Worm (Caenorhabditis elegans) whole organism, young adult: ENCODE data around the gene F58B4.5.

ENCODE experiments used
- B0019.2 ChIP-seq: fragments of 200-800 bp; sonication (Bioruptor generic); conservative IDR thresholded peaks from 2 replicates; pipeline ENCODE4 v1.3.6; 2022; ENCODE audit warnings: missing genetic modification reagents, missing genetic modification characterization, missing compliant biosample characterization
- Y67H2A.10 ChIP-seq: fragments of 200-800 bp; sonication (Bioruptor generic); conservative IDR thresholded peaks from 2 replicates; pipeline ENCODE4 v1.3.6; 2022; ENCODE audit warnings: missing genetic modification reagents, missing genetic modification characterization, missing compliant biosample characterization
- die-1 ChIP-seq: sonication (generic microtip); optimal IDR thresholded peaks from 2 replicates; lab custom pipeline; 2016; ENCODE audit warnings: missing genotype, mild to moderate bottlenecking, missing genetic modification characterization, missing compliant biosample characterization
- fkh-3 ChIP-seq: sonication (generic microtip); optimal IDR thresholded peaks from 2 replicates; lab custom pipeline; 2016; ENCODE audit warnings: mild to moderate bottlenecking, missing genetic modification characterization, missing compliant biosample characterization
- let-607 ChIP-seq, 2 experiments: fragments of 200-800 bp in 1 of 2; sonication (Bioruptor generic) in 1 of 2; sonication (generic microtip) in 1 of 2; optimal IDR thresholded peaks; 2 replicates each; lab custom pipeline; 2016 to 2018; ENCODE audit warnings: mild to moderate bottlenecking in 2 of 2, missing compliant biosample characterization in 2 of 2, missing genetic modification characterization in 2 of 2, moderate library complexity in 2 of 2, missing genotype in 1 of 2
- lir-1 ChIP-seq: fragments of 200-800 bp; sonication (Bioruptor generic); conservative IDR thresholded peaks from 2 replicates; pipeline ENCODE4 v1.3.6; 2022; ENCODE audit warnings: missing genetic modification reagents, missing genetic modification characterization, missing compliant biosample characterization
- repo-1 ChIP-seq: sonication (generic microtip); optimal IDR thresholded peaks from 2 replicates; lab custom pipeline; 2017; ENCODE audit warnings: mild to moderate bottlenecking, missing genetic modification characterization, missing compliant biosample characterization
- rpc-1 ChIP-seq, 2 experiments: fragments of 150-350 bp in 1 of 2; sonication (generic microtip) in 1 of 2; optimal IDR thresholded peaks; 2 replicates each; lab custom pipeline; 2014 to 2018; ENCODE audit warnings: missing biosample characterization in 1 of 2, missing genetic modification characterization in 1 of 2, missing genetic modification reagents in 1 of 2, missing genotype in 1 of 2
- unc-62 ChIP-seq: fragments of 150-350 bp; optimal IDR thresholded peaks from 2 replicates; lab custom pipeline; 2014; ENCODE audit warnings: missing biosample characterization, missing genetic modification reagents, missing genetic modification characterization
- zfh-2 ChIP-seq: fragments of 200-800 bp; sonication (Bioruptor generic); conservative IDR thresholded peaks from 2 replicates; pipeline ENCODE4 v1.3.6; 2022; ENCODE audit warnings: missing genetic modification reagents, missing genetic modification characterization, missing compliant biosample characterization

DNA sequence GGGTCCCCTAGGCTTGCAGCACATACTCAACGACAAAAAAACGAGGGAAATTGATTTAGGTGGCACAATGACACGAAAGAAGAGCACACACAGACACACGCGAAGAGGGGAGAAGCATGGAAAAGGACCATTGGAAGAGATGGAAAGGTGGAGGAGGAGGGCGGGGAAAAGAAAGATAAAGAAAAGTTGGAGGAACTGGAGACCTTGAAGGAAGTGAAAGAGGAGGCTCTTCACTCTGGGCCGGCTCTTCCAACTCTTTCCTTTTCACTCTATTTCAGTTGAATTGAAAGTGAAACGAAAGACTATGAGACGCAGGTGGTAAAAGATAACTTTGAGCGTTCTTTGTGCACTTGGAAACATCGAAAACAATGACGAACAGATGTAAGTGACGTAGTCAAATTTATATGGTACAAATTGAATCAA is 29.0 kb downstream of the F58B4.5 start:
- TF ChIP-seq fkh-3 (tag; lab: Kevin White, UChicago) (no peak), Y67H2A.10 (GFP tag; lab: Robert Waterston, UW) (no peak), unc-62 (GFP tag; lab: Kevin White, UChicago) (no peak), B0019.2 (GFP tag; lab: Robert Waterston, UW) (no peak), repo-1 (tag; lab: Kevin White, UChicago) (no peak), die-1 (tag; lab: Kevin White, UChicago) (no peak), zfh-2 (GFP tag; lab: Robert Waterston, UW) (peak; percentile 86), rpc-1 (optimal IDR thresholded peaks at IDR 0.05; lab: Kevin White, UChicago) (no peak), rpc-1 (tag; optimal IDR thresholded peaks at IDR 0.05; lab: Kevin White, UChicago) (no peak), lir-1 (no peak), let-607 (tag; optimal IDR thresholded peaks at IDR 0.05; lab: Kevin White, UChicago) (no peak)
